Worm (Caenorhabditis elegans) whole organism, L2 larva: Measurements from ENCODE around the gene Y64G10A.7.

Experiments
- alr-1 ChIP-seq: fragments of 150-350 bp; optimal IDR thresholded peaks from 2 replicates; lab custom pipeline; 2014; ENCODE audit warnings: missing biosample characterization, missing genetic modification characterization
- aly-2 ChIP-seq: fragments of 150-350 bp; optimal IDR thresholded peaks from 2 replicates; lab custom pipeline; 2014; ENCODE audit warnings: missing biosample characterization, missing genetic modification characterization
- ama-1 ChIP-seq: fragments of 150-350 bp; optimal IDR thresholded peaks from 2 replicates; lab custom pipeline; 2018; ENCODE audit warnings: inconsistent platforms
- ceh-82 ChIP-seq: fragments of 150-350 bp; optimal IDR thresholded peaks from 2 replicates; lab custom pipeline; 2014; ENCODE audit warnings: missing biosample characterization, missing genetic modification characterization
- elt-3 ChIP-seq: sonication (generic microtip); optimal IDR thresholded peaks from 2 replicates; lab custom pipeline; 2017; ENCODE audit warnings: missing biosample characterization, missing genetic modification characterization
- lin-13 ChIP-seq: fragments of 150-350 bp; optimal IDR thresholded peaks from 2 replicates; lab custom pipeline; 2014; ENCODE audit warnings: missing biosample characterization, missing genetic modification reagents, missing genetic modification characterization
- nhr-23 ChIP-seq: fragments of 150-350 bp; optimal IDR thresholded peaks from 2 replicates; lab custom pipeline; 2014; ENCODE audit warnings: missing biosample characterization, missing genetic modification reagents, missing genetic modification characterization
- nhr-237 ChIP-seq: fragments of 150-350 bp; optimal IDR thresholded peaks from 2 replicates; lab custom pipeline; 2014; ENCODE audit warnings: missing biosample characterization, missing genetic modification characterization
- nhr-25 ChIP-seq: fragments of 150-350 bp; sonication (generic microtip); optimal IDR thresholded peaks from 3 replicates; lab custom pipeline; 2014; ENCODE audit warnings: missing biosample characterization, missing genetic modification characterization
- unc-39 ChIP-seq: fragments of 150-350 bp; optimal IDR thresholded peaks from 2 replicates; lab custom pipeline; 2014; ENCODE audit warnings: missing biosample characterization, missing genetic modification characterization
- unc-62 ChIP-seq: fragments of 150-350 bp; optimal IDR thresholded peaks from 2 replicates; lab custom pipeline; 2014; ENCODE audit warnings: missing biosample characterization, missing genetic modification reagents, missing genetic modification characterization
- zag-1 ChIP-seq: fragments of 150-350 bp; optimal IDR thresholded peaks from 2 replicates; lab custom pipeline; 2014; ENCODE audit warnings: missing biosample characterization, missing genetic modification characterization
- ztf-11 ChIP-seq: sonication (generic microtip); optimal IDR thresholded peaks from 2 replicates; lab custom pipeline; 2017; ENCODE audit warnings: missing biosample characterization, missing genetic modification characterization
- ztf-4 ChIP-seq: fragments of 150-350 bp; optimal IDR thresholded peaks from 2 replicates; lab custom pipeline; 2014; ENCODE audit warnings: missing biosample characterization, missing genetic modification characterization

- TF ChIP-seq lin-13 (no peak), ama-1 (lab: Kevin White, UChicago) (no peak), ceh-82 (tag; lab: Kevin White, UChicago) (no peak), aly-2 (tag; lab: Kevin White, UChicago) (no peak), zag-1 (tag; lab: Kevin White, UChicago) (no peak), nhr-25 (tag; lab: Kevin White, UChicago) (no peak), nhr-23 (no peak), ztf-4 (no peak), unc-39 (tag; lab: Kevin White, UChicago) (no peak), ztf-11 (no peak), alr-1 (no peak), nhr-237 (tag; lab: Kevin White, UChicago) (no peak), unc-62 (GFP tag; lab: Kevin White, UChicago) (no peak), elt-3 (tag; lab: Kevin White, UChicago) (no peak)
Observed at ce11 chrIV:14250113-14250512, 41.6 kb upstream of the Y64G10A.7 start, which contains the start of gene srab-24.
